Worm (Caenorhabditis elegans): ENCODE measurements around the gene cnp-2.

DNA sequence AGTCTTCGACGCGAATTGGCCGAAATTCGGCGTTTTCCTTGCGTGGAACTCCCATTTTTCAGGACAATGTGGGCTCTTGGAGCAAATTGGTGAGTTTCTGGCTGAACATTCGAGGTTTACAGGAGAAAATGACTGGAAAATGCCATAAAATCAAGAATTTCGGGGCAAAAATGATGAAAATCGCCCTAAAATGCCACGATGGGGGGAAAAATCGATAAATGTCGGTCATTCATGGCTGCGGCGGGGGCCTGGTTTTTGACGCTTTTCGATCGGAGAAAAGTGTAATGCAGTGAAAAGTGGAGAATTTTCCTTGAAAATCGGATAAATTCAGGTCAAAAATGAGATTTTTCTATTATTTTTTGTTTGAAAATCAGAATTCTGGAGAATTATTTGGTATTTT is 44.6 kb downstream of the cnp-2 start, which contains the start of the genes Y46G5A.18 and Y46G5A.47:
- TF ChIP-seq unc-62 (GFP tag; optimal IDR thresholded peaks at IDR 0.05) = no peak
- no peak for TF ChIP-seq lin-11 (tag; optimal IDR thresholded peaks at IDR 0.05)

Measured in whole organism, L2 larva.